Fruit fly (Drosophila melanogaster) Kc167 (cell line): ENCODE measurements around the gene FucTA.

Experiments used
- Myc ChIP-seq: fragments of >200 bp; optimal IDR thresholded peaks from 2 replicates; lab custom pipeline; 2017; ENCODE audit warnings: missing external identifiers
- Sin3A ChIP-seq: fragments of >200 bp; optimal IDR thresholded peaks from 2 replicates; lab custom pipeline; 2018; ENCODE audit warnings: missing external identifiers
- h ChIP-seq: fragments of >200 bp; optimal IDR thresholded peaks from 3 replicates; lab custom pipeline; 2018; ENCODE audit warnings: missing external identifiers
- insv ChIP-seq: fragments of >200 bp; optimal IDR thresholded peaks from 3 replicates; lab custom pipeline; 2018; ENCODE audit warnings: missing external identifiers
- psq ChIP-seq: fragments of >200 bp; optimal IDR thresholded peaks from 2 replicates; lab custom pipeline; 2017; ENCODE audit warnings: missing external identifiers
- ttk ChIP-seq: sonication (Bioruptor generic); optimal IDR thresholded peaks from 2 replicates; lab custom pipeline; 2017; ENCODE audit warnings: missing external identifiers

The FucTA gene

dm6 chr3L:15146643-15147187 lies at the start of gene FucTA:
TSS of gene FucTA (plus strand) at chr3L:15147137.
- TF ChIP-seq psq (lab: Kevin White, UChicago) (no peak), ttk (lab: Kevin White, UChicago) (no peak), insv (lab: Kevin White, UChicago) (no peak), Myc (lab: Kevin White, UChicago) (no peak), h (lab: Kevin White, UChicago) (no peak), Sin3A (lab: Kevin White, UChicago) (no peak)

- TF ChIP-seq Myc (lab: Kevin White, UChicago) (no peak), ttk (lab: Kevin White, UChicago) (no peak), h (lab: Kevin White, UChicago) (no peak), insv (lab: Kevin White, UChicago) (no peak), psq (lab: Kevin White, UChicago) (no peak)
Observed at dm6 chr3L:15097878-15098520, 48.9 kb upstream of the FucTA start, which contains the start of gene Ctps. TSS of gene Ctps (plus strand) at chr3L:15097914.

- TF ChIP-seq psq (lab: Kevin White, UChicago) (no peak), h (lab: Kevin White, UChicago) (no peak), insv (lab: Kevin White, UChicago) (no peak), Myc (lab: Kevin White, UChicago) (no peak), ttk (lab: Kevin White, UChicago) (no peak), Sin3A (lab: Kevin White, UChicago) (no peak)
Observed at dm6 chr3L:15098659-15099512, 48.1 kb upstream of the FucTA start.

dm6 chr3L:15099541-15099940 lies 47.4 kb upstream of the FucTA start:
- TF ChIP-seq Myc (lab: Kevin White, UChicago) (no peak), ttk (lab: Kevin White, UChicago) (no peak), h (lab: Kevin White, UChicago) (no peak), Sin3A (lab: Kevin White, UChicago) (no peak), insv (lab: Kevin White, UChicago) (no peak), psq (lab: Kevin White, UChicago) (no peak)

dm6 chr3L:15100983-15101382 lies 46.0 kb upstream of the FucTA start:
- TF ChIP-seq h (lab: Kevin White, UChicago) (no peak), ttk (lab: Kevin White, UChicago) (no peak), Myc (lab: Kevin White, UChicago) (no peak), insv (lab: Kevin White, UChicago) (no peak), psq (lab: Kevin White, UChicago) (no peak), Sin3A (lab: Kevin White, UChicago) (no peak)

- TF ChIP-seq Myc (lab: Kevin White, UChicago) (no peak), Sin3A (lab: Kevin White, UChicago) (no peak), insv (lab: Kevin White, UChicago) (no peak)
Observed at dm6 chr3L:15101639-15102413, 45.1 kb upstream of the FucTA start.

- no peak for TF ChIP-seq Sin3A (lab: Kevin White, UChicago)
- TF ChIP-seq Myc (lab: Kevin White, UChicago), result no peak
- TF ChIP-seq insv (lab: Kevin White, UChicago), result no peak
- no peak for TF ChIP-seq ttk (lab: Kevin White, UChicago)
- TF ChIP-seq h (lab: Kevin White, UChicago), result no peak
- TF ChIP-seq psq (lab: Kevin White, UChicago), result no peak
Observed at dm6 chr3L:15102669-15103309, 44.1 kb upstream of the FucTA start.

- no peak for TF ChIP-seq insv (lab: Kevin White, UChicago)
- TF ChIP-seq ttk (lab: Kevin White, UChicago), result no peak
- no peak for TF ChIP-seq Myc (lab: Kevin White, UChicago)
- TF ChIP-seq psq (lab: Kevin White, UChicago), result no peak
- no peak for TF ChIP-seq h (lab: Kevin White, UChicago)
- TF ChIP-seq Sin3A (lab: Kevin White, UChicago), result no peak
Observed at dm6 chr3L:15103988-15104848, 42.7 kb upstream of the FucTA start.

dm6 chr3L:15104849-15105555 lies 41.9 kb upstream of the FucTA start:
- TF ChIP-seq ttk (lab: Kevin White, UChicago), result no peak
- no peak for TF ChIP-seq Myc (lab: Kevin White, UChicago)
- TF ChIP-seq h (lab: Kevin White, UChicago), result no peak
- TF ChIP-seq insv (lab: Kevin White, UChicago), result no peak
- TF ChIP-seq psq (lab: Kevin White, UChicago), result no peak
- no peak for TF ChIP-seq Sin3A (lab: Kevin White, UChicago)
